Fruit fly (Drosophila melanogaster): ENCODE results near the gene Exo70.

dm6 chr3L:8372035-8372434 is 39.6 kb upstream of the Exo70 start, which contains the start of gene ImpE1:
- no peak for TF ChIP-seq CG15710 (tag; optimal IDR thresholded peaks at IDR 0.05)
- no peak for TF ChIP-seq CG32121 (GFP tag; IDR thresholded peaks at IDR 0.05)
